Fruit fly (Drosophila melanogaster) Kc167 (cell line): ENCODE measurements around the gene CG32052.

Source experiments
- Myc ChIP-seq: fragments of >200 bp; optimal IDR thresholded peaks from 2 replicates; lab custom pipeline; 2017; ENCODE audit warnings: missing external identifiers
- Sin3A ChIP-seq: fragments of >200 bp; optimal IDR thresholded peaks from 2 replicates; lab custom pipeline; 2018; ENCODE audit warnings: missing external identifiers
- h ChIP-seq: fragments of >200 bp; optimal IDR thresholded peaks from 3 replicates; lab custom pipeline; 2018; ENCODE audit warnings: missing external identifiers
- insv ChIP-seq: fragments of >200 bp; optimal IDR thresholded peaks from 3 replicates; lab custom pipeline; 2018; ENCODE audit warnings: missing external identifiers
- psq ChIP-seq: fragments of >200 bp; optimal IDR thresholded peaks from 2 replicates; lab custom pipeline; 2017; ENCODE audit warnings: missing external identifiers
- ttk ChIP-seq: sonication (Bioruptor generic); optimal IDR thresholded peaks from 2 replicates; lab custom pipeline; 2017; ENCODE audit warnings: missing external identifiers

Gene CG32052

DNA sequence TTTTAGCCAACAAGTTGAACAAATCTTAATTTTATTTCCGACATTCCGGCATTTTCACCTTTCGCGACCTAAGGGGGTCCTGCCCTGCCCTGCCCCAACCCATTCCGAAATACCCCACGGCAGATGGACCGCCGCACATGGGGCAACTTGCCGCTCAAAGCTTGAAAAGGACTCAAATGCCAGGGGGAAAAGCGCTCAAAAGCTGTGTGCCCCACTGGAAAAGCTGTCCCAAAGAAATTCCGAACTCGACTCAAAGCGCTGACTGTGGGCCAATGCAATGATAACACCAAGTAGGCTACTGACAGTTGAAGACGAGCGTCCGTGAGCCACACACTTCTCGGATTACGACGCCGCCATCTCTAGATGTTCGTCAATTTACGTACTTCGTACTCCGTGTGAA is at the start of gene CG32052:
Gene CG32052 (plus strand): TSS at position 301 of the 400 bp plus-strand sequence.
- TF ChIP-seq Myc (lab: Kevin White, UChicago): no peak

DNA sequence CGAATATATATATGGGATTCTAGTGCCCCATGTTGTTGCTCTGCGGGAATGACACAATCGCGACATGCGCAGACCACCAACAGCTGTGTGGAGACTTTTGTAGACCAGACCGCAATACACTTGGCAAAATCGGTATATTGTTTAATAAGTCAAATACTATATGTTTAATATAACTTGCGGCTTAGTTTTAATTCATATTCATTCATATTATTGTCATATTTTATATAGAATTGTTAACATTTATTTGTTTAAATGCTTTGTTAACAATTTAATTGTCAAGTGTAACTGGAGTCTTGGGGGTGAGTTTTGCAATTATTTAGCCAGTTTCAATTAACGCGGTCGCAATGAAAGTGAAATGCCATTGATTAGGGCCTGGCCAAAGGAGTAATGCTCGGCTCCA is 47.2 kb upstream of the CG32052 start:
- TF ChIP-seq psq: no peak
- TF ChIP-seq Sin3A (lab: Kevin White, UChicago): no peak
- TF ChIP-seq Myc (lab: Kevin White, UChicago): no peak
- TF ChIP-seq insv (lab: Kevin White, UChicago): no peak
- TF ChIP-seq h (lab: Kevin White, UChicago): no peak
- no peak for TF ChIP-seq ttk (lab: Kevin White, UChicago)

DNA sequence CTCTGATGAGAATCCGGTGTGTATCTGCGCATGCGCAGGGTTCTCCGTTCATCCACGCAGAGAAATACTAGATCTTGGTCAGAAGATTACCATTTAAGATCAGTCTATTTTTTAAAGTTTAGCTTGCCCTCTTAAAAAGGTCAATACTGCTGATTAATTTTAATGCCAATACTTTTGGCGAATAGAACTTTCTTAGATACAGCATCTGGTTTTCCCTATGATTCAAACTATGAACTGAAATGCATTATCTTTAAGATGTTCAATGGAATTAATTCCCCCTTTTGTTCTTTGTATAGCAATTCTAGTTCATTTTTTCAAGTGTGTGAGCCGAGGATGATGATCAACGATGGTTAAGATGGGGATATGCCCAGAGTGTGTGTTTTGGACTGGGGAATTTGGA is 44.5 kb upstream of the CG32052 start:
- no peak for TF ChIP-seq ttk (lab: Kevin White, UChicago)
- no peak for TF ChIP-seq h (lab: Kevin White, UChicago)
- TF ChIP-seq Sin3A (lab: Kevin White, UChicago): no peak

DNA sequence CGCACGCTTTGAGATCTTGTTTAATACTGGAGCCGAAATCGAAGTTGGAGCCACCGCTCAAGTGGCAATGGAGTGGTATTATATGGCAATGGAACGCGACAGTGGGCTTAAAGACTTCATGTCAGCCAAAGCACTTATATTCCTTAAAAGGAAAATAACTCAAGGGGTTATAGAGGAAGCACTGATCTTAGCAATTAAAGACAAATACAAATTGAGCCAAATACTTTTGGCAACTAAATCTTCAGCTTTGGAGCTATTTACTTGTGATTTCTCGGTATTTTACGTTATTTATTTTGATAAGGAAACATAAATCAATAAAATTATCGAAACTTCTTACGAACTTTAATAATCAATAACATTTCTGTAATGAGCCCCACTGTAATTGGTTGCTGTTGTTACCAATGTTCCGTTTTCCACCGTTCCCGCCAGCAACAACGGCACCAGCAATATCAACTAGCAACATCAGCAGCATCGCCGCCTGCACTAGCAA is 42.7 kb upstream of the CG32052 start:
- no peak for TF ChIP-seq insv (lab: Kevin White, UChicago)
- no peak for TF ChIP-seq h (lab: Kevin White, UChicago)
- TF ChIP-seq Myc (lab: Kevin White, UChicago): no peak
- TF ChIP-seq ttk (lab: Kevin White, UChicago): no peak
- TF ChIP-seq psq: no peak

DNA sequence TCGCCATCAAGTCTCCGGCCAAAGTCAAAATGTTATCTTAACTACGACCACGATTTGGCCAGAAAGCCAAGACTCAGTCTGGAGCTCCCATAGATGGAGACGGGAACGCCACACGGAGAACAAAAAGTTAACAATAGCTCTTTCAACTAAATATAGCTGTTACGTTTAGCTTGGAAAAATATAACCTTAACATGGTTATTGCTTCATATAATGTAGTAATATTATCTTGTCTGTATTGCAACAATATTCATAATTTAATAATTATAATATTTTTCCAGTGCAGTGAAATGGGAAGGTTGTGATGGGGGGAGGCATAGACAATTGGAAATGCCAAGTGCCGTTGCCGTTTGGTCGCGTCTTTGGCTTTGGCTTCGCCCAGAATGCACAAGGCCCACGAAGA is 41.5 kb upstream of the CG32052 start:
- TF ChIP-seq h (lab: Kevin White, UChicago) (no peak), insv (lab: Kevin White, UChicago) (no peak), psq (no peak), Sin3A (lab: Kevin White, UChicago) (no peak), Myc (lab: Kevin White, UChicago) (no peak), ttk (lab: Kevin White, UChicago) (no peak)

DNA sequence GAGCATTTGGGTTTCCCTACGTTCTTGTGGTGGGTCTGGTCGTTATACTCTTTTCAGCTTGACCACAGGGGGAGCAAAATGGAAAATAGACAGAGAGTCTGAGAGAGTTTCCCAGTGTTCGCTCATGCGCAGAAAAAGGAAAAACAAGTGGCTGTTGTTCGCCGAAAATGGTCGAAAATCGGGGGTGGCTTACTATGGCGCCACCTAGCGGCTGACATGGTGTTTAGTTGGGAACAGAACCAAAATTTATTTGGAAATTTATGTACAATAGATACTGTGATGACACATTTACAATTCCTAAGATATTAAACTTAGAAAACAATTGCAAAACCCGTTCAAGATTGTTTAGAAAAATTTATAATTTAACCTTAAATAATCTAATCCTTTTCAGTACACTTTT is 35.2 kb upstream of the CG32052 start:
- no peak for TF ChIP-seq h (lab: Kevin White, UChicago)
- no peak for TF ChIP-seq Sin3A (lab: Kevin White, UChicago)
- no peak for TF ChIP-seq insv (lab: Kevin White, UChicago)
- no peak for TF ChIP-seq psq
- TF ChIP-seq ttk (lab: Kevin White, UChicago): no peak
- TF ChIP-seq Myc (lab: Kevin White, UChicago): no peak

DNA sequence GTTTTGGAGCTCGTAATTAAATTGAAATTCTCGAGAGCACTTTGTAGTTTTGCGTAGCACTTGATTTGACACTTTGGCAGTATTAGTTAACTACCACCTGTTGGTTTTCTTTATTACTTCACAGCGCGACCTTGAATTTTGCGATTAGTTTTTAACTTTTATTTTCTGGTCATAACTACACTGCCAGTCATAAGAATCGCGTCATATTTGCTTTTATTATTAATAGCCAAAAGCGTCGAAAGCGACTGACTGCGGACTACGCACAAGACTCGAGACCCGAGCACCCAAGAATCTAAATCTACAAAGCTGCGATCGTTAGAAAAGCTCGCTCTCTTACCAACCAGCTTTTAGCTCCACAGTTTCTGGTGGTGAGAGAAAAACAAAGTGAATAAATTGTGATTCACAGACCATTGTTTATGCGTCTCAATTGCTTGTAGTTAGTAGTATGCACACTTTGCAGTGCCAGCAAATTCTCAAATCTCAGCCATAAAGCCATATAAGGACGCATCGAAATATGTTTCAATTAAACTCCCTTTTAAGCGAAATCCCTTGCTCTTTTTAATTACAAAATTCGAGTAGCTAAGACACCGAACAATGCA is 26.6 kb upstream of the CG32052 start, which contains the start of gene CG42268:
Gene CG42268 (minus strand): TSS at position 245 of the 599 bp plus-strand sequence.
- TF ChIP-seq Myc (lab: Kevin White, UChicago) (no peak), h (lab: Kevin White, UChicago) (no peak), ttk (lab: Kevin White, UChicago) (no peak), psq (no peak), insv (lab: Kevin White, UChicago) (no peak), Sin3A (lab: Kevin White, UChicago) (no peak)

DNA sequence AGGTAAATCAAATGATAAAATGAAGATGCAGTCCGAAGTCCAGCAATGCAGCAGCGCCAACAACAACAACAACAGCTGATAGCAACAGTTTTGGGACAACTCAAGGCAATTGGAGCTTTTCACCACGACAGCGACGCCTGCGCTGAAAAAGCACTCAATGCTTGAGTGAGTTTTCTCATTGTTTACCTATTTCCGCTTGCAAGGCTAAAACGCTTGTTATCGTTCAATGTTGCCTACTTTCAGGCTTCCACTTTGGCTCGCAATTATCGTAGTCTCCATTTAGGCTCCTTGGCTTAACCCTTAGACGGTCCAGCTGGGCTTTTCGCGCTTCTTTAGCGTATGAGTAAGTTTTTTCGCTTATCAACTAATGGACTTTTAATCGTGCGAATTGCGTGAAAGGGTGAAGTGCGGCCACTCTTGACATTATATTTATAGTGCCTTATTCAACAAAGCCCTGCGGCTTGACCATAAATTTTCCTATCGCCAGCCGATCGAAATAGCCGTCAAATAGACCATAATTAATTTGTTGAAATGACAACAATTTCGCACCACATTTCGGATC is 24.7 kb upstream of the CG32052 start:
- TF ChIP-seq psq (no peak), ttk (lab: Kevin White, UChicago) (no peak), Sin3A (lab: Kevin White, UChicago) (no peak), insv (lab: Kevin White, UChicago) (no peak), Myc (lab: Kevin White, UChicago) (no peak), h (lab: Kevin White, UChicago) (no peak)

DNA sequence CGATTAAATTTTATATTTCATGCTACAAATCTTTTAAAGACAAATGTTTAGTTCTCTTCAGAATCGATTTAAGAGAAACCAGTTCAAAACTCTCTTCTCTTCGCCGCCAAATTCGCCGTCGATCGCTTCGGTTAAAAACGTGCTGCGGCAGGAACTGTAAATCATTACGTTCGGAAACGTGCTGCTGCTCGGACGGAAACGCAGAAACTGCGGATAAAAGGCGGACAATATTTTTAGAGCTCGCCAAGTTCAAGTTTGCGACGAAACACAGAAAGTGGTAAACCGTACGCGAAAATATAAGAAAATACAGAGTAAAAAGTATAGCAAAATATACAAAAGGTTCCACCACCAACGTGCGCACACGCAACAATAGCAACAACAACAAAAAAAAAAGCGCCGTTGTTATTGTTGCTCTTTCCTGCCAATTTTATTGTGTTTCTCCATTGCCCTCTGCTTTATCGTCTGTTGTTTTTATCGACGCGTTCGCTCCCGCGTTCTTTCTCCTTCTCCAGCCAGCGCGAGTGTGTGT is 23.4 kb upstream of the CG32052 start, which contains the start of gene Ae2:
Gene Ae2 (plus strand): TSS at position 156 of the 529 bp plus-strand sequence.
- TF ChIP-seq Sin3A (lab: Kevin White, UChicago) (no peak), h (lab: Kevin White, UChicago) (no peak), insv (lab: Kevin White, UChicago) (no peak), ttk (lab: Kevin White, UChicago) (no peak), psq (no peak), Myc (lab: Kevin White, UChicago) (no peak)

DNA sequence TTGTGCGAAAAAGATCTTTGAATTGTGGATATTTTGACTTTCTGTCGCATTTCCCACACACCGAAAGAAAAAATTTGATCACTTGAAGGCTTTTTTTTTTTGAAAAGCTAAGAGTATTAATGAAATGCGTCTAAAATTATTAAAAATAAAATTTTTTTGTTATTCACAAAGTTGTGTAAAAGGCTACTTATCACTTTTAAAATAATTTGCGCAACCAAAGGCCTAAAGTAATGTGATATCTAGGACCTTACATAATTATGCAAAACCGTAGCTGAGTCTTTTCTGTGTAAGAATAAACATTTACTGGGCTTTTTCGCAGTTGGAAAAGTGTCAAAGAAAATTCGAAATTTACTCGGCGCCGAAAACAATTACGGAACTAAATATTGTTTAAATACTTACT is 22.5 kb upstream of the CG32052 start:
- no peak for TF ChIP-seq Myc (lab: Kevin White, UChicago)
- no peak for TF ChIP-seq insv (lab: Kevin White, UChicago)
- TF ChIP-seq psq: no peak
- no peak for TF ChIP-seq ttk (lab: Kevin White, UChicago)
- no peak for TF ChIP-seq h (lab: Kevin White, UChicago)
- no peak for TF ChIP-seq Sin3A (lab: Kevin White, UChicago)

DNA sequence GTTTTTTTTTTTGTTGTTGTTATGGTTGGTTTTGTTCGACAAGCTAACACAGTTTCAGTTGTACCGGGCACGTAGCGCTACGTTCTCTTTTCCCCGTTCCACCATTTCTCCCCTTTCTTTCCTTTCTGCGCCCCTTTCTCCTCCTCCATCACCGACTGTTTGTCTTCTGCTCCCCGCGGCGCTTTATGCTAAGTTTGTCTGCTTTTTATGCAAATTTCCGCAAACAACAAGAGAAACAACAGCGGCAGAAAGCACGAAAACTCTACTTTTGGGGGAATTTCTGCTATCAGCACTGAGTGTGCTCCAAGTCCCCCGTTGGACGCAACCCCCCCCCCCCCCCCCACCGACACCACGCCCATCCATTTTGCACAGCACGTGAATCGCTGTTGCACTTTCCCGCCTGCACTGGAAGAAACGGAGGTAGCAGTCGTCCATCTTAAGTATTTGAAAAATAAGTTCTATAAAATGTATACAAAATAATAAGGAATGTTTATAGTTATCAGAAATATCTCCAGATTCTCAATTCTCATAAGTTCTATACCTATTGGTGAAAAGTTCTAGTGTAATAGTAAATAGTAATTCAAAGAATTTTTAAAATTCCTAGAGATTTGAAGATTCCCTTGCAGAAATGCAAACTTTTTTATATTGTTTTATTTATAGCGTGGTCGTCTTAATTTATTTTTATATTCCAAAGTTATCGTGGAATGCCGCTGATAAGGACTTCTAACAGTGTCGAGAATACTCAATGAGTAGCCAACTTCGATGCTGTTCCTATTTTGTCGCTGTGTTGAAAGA is 21.7 kb upstream of the CG32052 start:
- TF ChIP-seq insv (lab: Kevin White, UChicago) (no peak), psq (no peak), Myc (lab: Kevin White, UChicago) (no peak), Sin3A (lab: Kevin White, UChicago) (no peak)

DNA sequence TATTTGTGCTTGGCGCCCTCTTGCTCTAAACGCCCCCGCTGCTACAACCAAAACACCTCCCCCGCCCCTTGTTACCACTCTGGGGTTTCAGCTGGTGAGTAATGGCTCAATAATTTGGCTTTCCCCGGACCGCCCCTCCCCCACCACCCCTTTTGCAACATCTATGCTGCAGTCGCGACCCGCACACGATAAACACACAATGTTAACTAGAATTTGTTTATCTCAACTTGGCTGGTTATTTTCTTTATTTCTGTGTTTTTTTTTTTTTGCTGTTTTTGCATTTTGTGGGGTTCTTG is 21.2 kb upstream of the CG32052 start:
- no peak for TF ChIP-seq insv (lab: Kevin White, UChicago)
- TF ChIP-seq psq: no peak
- TF ChIP-seq h (lab: Kevin White, UChicago): no peak
- no peak for TF ChIP-seq ttk (lab: Kevin White, UChicago)
- no peak for TF ChIP-seq Sin3A (lab: Kevin White, UChicago)
- no peak for TF ChIP-seq Myc (lab: Kevin White, UChicago)
